Worm (Caenorhabditis elegans): ENCODE results near the gene sas-6.

DNA sequence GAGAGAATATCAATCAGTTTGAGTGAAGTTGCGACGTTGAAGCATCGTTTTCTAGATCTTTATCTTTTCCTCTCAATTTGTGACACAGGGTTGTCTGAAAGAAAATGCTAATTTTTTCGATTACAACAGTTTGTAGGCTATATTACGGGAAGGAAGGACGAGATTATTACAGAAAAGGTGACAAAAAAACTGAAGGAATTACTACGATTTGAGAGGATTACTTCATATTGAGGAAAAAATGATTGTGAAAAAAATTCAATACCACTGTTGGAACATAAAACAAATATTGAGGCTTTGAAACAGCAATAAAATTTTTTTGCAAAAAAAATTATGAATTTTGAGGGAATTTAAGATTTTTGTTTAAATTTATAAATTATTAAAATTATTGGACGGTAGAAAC is 19.2 kb upstream of the sas-6 start, which contains the start of gene Y45F10D.14:
- TF ChIP-seq atf-7 (tag; optimal IDR thresholded peaks at IDR 0.05) (no peak), F57A8.1 (GFP tag; optimal IDR thresholded peaks at IDR 0.05) (no peak), lag-1 (GFP tag; IDR thresholded peaks at IDR 0.05) (no peak), lsy-27 (tag; optimal IDR thresholded peaks at IDR 0.05; ENCODE audit: borderline replicate concordance, insufficient read depth) (no peak), unc-130 (GFP tag; optimal IDR thresholded peaks at IDR 0.05) (no peak), B0035.1 (tag; optimal IDR thresholded peaks at IDR 0.05) (no peak), nfyb-1 (GFP tag; IDR thresholded peaks at IDR 0.05) (no peak), bed-2 (GFP tag; IDR thresholded peaks at IDR 0.05) (no peak)

Data from whole organism, young adult.